Fruit fly (Drosophila melanogaster): ENCODE results near the gene Ns1.
A peak's percentile ranks its signal among the peaks of the same experiment; 100 is the strongest.

Ns1 gene

DNA sequence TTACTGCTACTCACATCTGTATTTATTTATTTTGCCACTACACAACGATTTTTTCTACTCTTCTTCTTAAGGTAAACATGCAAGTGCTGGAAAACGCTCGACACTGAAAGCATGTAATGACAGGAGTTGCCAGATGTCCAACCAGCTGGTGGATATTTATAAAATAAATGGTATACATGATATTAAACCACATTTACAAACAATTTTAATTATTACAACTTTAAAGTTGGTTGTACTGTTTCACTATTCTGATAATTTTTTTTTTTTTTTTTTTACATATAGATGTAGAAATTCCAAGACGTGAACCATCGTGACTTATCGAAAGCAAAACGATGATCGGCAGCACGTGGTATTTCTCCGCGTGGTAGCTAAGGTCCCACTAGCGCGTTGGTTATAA, 7.4 kb upstream of the Ns1 start, which contains the start of the genes Keap1 and kuk:
TSS of gene Keap1 (minus strand) at position 87 of the 397 bp plus-strand sequence.
TSS of gene kuk (plus strand) at position 386 of the 397 bp plus-strand sequence.
- peak; percentile 61 for TF ChIP-seq ey (GFP tag; optimal IDR thresholded peaks at IDR 0.05)
- TF ChIP-seq HLH106 (tag; optimal IDR thresholded peaks at IDR 0.05): peak; percentile 48
- TF ChIP-seq brk (GFP tag; optimal IDR thresholded peaks at IDR 0.05): peak; percentile 87
- peak; percentile 71 for TF ChIP-seq fru (GFP tag; optimal IDR thresholded peaks at IDR 0.05)
- no peak for TF ChIP-seq CrebA (GFP tag; optimal IDR thresholded peaks at IDR 0.05; ENCODE audit: borderline replicate concordance)
- peak; percentile 55 for TF ChIP-seq Myc (optimal IDR thresholded peaks at IDR 0.05)
- TF ChIP-seq psq (GFP tag; optimal IDR thresholded peaks at IDR 0.05): peak; percentile 45
- peak; percentile 94 for TF ChIP-seq Hr83 (GFP tag; optimal IDR thresholded peaks at IDR 0.05; ENCODE audit: poor library complexity, severe bottlenecking)
- TF ChIP-seq rgr (GFP tag; optimal IDR thresholded peaks at IDR 0.05): peak; percentile 82
- TF ChIP-seq dmrt93B (GFP tag; optimal IDR thresholded peaks at IDR 0.05): peak; percentile 36
- TF ChIP-seq sage (GFP tag; optimal IDR thresholded peaks at IDR 0.05): peak; percentile 6
- no peak for TF ChIP-seq woc (GFP tag; optimal IDR thresholded peaks at IDR 0.05)
- no peak for TF ChIP-seq Dfd (GFP tag; optimal IDR thresholded peaks at IDR 0.05)
- TF ChIP-seq Sp1 (GFP tag; optimal IDR thresholded peaks at IDR 0.05): peak; percentile 39
- TF ChIP-seq OdsH (GFP tag; optimal IDR thresholded peaks at IDR 0.05): peak; percentile 52
- TF ChIP-seq Rel (GFP tag; optimal IDR thresholded peaks at IDR 0.05): no peak
- peak; percentile 38 for TF ChIP-seq Rel (tag; optimal IDR thresholded peaks at IDR 0.05)
- TF ChIP-seq dsf (GFP tag; optimal IDR thresholded peaks at IDR 0.05; ENCODE audit: borderline replicate concordance): peak; percentile 76
- no peak for TF ChIP-seq Vsx2 (GFP tag; optimal IDR thresholded peaks at IDR 0.05; ENCODE audit: partially characterized antibody)
- peak; percentile 92 for TF ChIP-seq Hnf4 (GFP tag; optimal IDR thresholded peaks at IDR 0.05)
- peak; percentile 85 for TF ChIP-seq Jra (GFP tag; optimal IDR thresholded peaks at IDR 0.05)
- peak; percentile 72 for TF ChIP-seq sv (GFP tag; optimal IDR thresholded peaks at IDR 0.05)
- no peak for TF ChIP-seq jim (GFP tag; optimal IDR thresholded peaks at IDR 0.05)
- TF ChIP-seq h (GFP tag; optimal IDR thresholded peaks at IDR 0.05): peak; percentile 82
- TF ChIP-seq br (GFP tag; optimal IDR thresholded peaks at IDR 0.05): peak; percentile 71
- TF ChIP-seq Abd-B (GFP tag; optimal IDR thresholded peaks at IDR 0.05): no peak
- TF ChIP-seq foxo (GFP tag; optimal IDR thresholded peaks at IDR 0.05): peak in 1 of 2 experiments; percentile 73
- no peak for TF ChIP-seq GATAd (GFP tag; optimal IDR thresholded peaks at IDR 0.05)

- TF ChIP-seq Hr83 (GFP tag; optimal IDR thresholded peaks at IDR 0.05; ENCODE audit: poor library complexity, severe bottlenecking) (peak; percentile 56), OdsH (GFP tag; optimal IDR thresholded peaks at IDR 0.05) (no peak), CG32264 (GFP tag; optimal IDR thresholded peaks at IDR 0.05) (no peak), woc (GFP tag; optimal IDR thresholded peaks at IDR 0.05) (no peak), dsf (GFP tag; optimal IDR thresholded peaks at IDR 0.05; ENCODE audit: borderline replicate concordance) (no peak), foxo (GFP tag; optimal IDR thresholded peaks at IDR 0.05) (peak in 1 of 2 experiments; percentile 0), Hr78 (GFP tag; optimal IDR thresholded peaks at IDR 0.05) (no peak), Rel (GFP tag; optimal IDR thresholded peaks at IDR 0.05) (peak; percentile 39), Rel (tag; optimal IDR thresholded peaks at IDR 0.05) (peak; percentile 97), HLH106 (tag; optimal IDR thresholded peaks at IDR 0.05) (no peak), Myc (optimal IDR thresholded peaks at IDR 0.05) (no peak), Dfd (GFP tag; optimal IDR thresholded peaks at IDR 0.05) (no peak), ey (GFP tag; optimal IDR thresholded peaks at IDR 0.05) (no peak), pan (optimal IDR thresholded peaks at IDR 0.05) (no peak), Hnf4 (GFP tag; optimal IDR thresholded peaks at IDR 0.05) (no peak), Dif (GFP tag; optimal IDR thresholded peaks at IDR 0.05; ENCODE audit: partially characterized antibody) (no peak), jim (GFP tag; optimal IDR thresholded peaks at IDR 0.05) (no peak), dl (GFP tag; optimal IDR thresholded peaks at IDR 0.05; ENCODE audit: insufficient read depth in 1 of 2, partially characterized antibody in 2 of 2) (no peak)
Measured at dm6 chr3R:17078961-17079858, 6.7 kb upstream of the Ns1 start.

- TF ChIP-seq Sp1 (GFP tag; optimal IDR thresholded peaks at IDR 0.05): peak; percentile 14
- TF ChIP-seq Vsx2 (GFP tag; optimal IDR thresholded peaks at IDR 0.05; ENCODE audit: partially characterized antibody): no peak
- TF ChIP-seq fru (GFP tag; optimal IDR thresholded peaks at IDR 0.05): no peak
- no peak for TF ChIP-seq CG9705 (GFP tag; optimal IDR thresholded peaks at IDR 0.05)
- no peak for TF ChIP-seq Rel (GFP tag; optimal IDR thresholded peaks at IDR 0.05)
- TF ChIP-seq Rel (tag; optimal IDR thresholded peaks at IDR 0.05): peak; percentile 82
- no peak for TF ChIP-seq GATAd (GFP tag; optimal IDR thresholded peaks at IDR 0.05)
- TF ChIP-seq sv (GFP tag; optimal IDR thresholded peaks at IDR 0.05): no peak
- TF ChIP-seq Jra (GFP tag; optimal IDR thresholded peaks at IDR 0.05): no peak
- no peak for TF ChIP-seq Myc (optimal IDR thresholded peaks at IDR 0.05)
- TF ChIP-seq brk (GFP tag; optimal IDR thresholded peaks at IDR 0.05): no peak
- TF ChIP-seq lola (GFP tag; optimal IDR thresholded peaks at IDR 0.05): no peak
- TF ChIP-seq N (GFP tag; optimal IDR thresholded peaks at IDR 0.05): no peak
- no peak for TF ChIP-seq woc (GFP tag; optimal IDR thresholded peaks at IDR 0.05)
- TF ChIP-seq Hr78 (GFP tag; optimal IDR thresholded peaks at IDR 0.05): no peak
- no peak for TF ChIP-seq dl (GFP tag; optimal IDR thresholded peaks at IDR 0.05; ENCODE audit: insufficient read depth in 1 of 2, partially characterized antibody in 2 of 2)
- TF ChIP-seq OdsH (GFP tag; optimal IDR thresholded peaks at IDR 0.05): no peak
- TF ChIP-seq psq (GFP tag; optimal IDR thresholded peaks at IDR 0.05): no peak
- TF ChIP-seq dmrt93B (GFP tag; optimal IDR thresholded peaks at IDR 0.05): no peak
- no peak for TF ChIP-seq br (GFP tag; optimal IDR thresholded peaks at IDR 0.05)
- TF ChIP-seq Hnf4 (GFP tag; optimal IDR thresholded peaks at IDR 0.05): peak; percentile 2
- TF ChIP-seq Dif (GFP tag; optimal IDR thresholded peaks at IDR 0.05; ENCODE audit: partially characterized antibody): no peak
- TF ChIP-seq usp (GFP tag; optimal IDR thresholded peaks at IDR 0.05): no peak
- TF ChIP-seq HLH106 (tag; optimal IDR thresholded peaks at IDR 0.05): no peak
- no peak for TF ChIP-seq Abd-B (GFP tag; optimal IDR thresholded peaks at IDR 0.05)
- TF ChIP-seq h (GFP tag; optimal IDR thresholded peaks at IDR 0.05): peak; percentile 44
- TF ChIP-seq Mio (GFP tag; optimal IDR thresholded peaks at IDR 0.05): no peak
- TF ChIP-seq dsf (GFP tag; optimal IDR thresholded peaks at IDR 0.05; ENCODE audit: borderline replicate concordance): no peak
- peak; percentile 48 for TF ChIP-seq Hr83 (GFP tag; optimal IDR thresholded peaks at IDR 0.05; ENCODE audit: poor library complexity, severe bottlenecking)
- no peak for TF ChIP-seq ey (GFP tag; optimal IDR thresholded peaks at IDR 0.05)
Measured at dm6 chr3R:17077968-17078417, 5.5 kb upstream of the Ns1 start.
